Worm (Caenorhabditis elegans) whole organism, midembryonic: ENCODE data around the gene npr-40.

Experiments
- cog-1 ChIP-seq: sonication (generic microtip); optimal IDR thresholded peaks from 2 replicates; lab custom pipeline; 2016; ENCODE audit warnings: missing genetic modification characterization, missing compliant biosample characterization
- flt-1 ChIP-seq: fragments of 200-800 bp; sonication (Bioruptor generic); IDR thresholded peaks from 2 replicates; pipeline ENCODE4 v1.3.6; 2022; ENCODE audit warnings: missing genetic modification characterization, missing compliant biosample characterization
- ref-1 ChIP-seq: fragments of 200-800 bp; sonication (Bioruptor generic); conservative IDR thresholded peaks from 2 replicates; pipeline ENCODE4 v1.3.6; 2022; ENCODE audit warnings: missing genetic modification reagents, missing genetic modification characterization, missing compliant biosample characterization

ce11 chrX:14900487-14900886 is 18.2 kb upstream of the npr-40 start:
- no peak for TF ChIP-seq ref-1 (GFP tag; lab: Robert Waterston, UW)
- TF ChIP-seq flt-1 (GFP tag; lab: Robert Waterston, UW): no peak
- no peak for TF ChIP-seq cog-1 (tag; lab: Kevin White, UChicago)
